Worm (Caenorhabditis elegans): Measurements from ENCODE around the gene thoc-2.

Gene thoc-2

ce11 chrIII:6355359-6355758, 12.5 kb upstream of the thoc-2 start:
- TF ChIP-seq nhr-237 (tag; optimal IDR thresholded peaks at IDR 0.05) (no peak), hlh-1 (tag; optimal IDR thresholded peaks at IDR 0.05) (no peak), tbx-8 (GFP tag; optimal IDR thresholded peaks at IDR 0.05) (no peak), ceh-83 (GFP tag; optimal IDR thresholded peaks at IDR 0.05) (no peak), elt-3 (tag; optimal IDR thresholded peaks at IDR 0.05) (no peak), lsy-2 (tag; optimal IDR thresholded peaks at IDR 0.05) (no peak), blmp-1 (tag; optimal IDR thresholded peaks at IDR 0.05) (no peak), drap-1 (GFP tag; optimal IDR thresholded peaks at IDR 0.05) (no peak), ceh-43 (GFP tag; optimal IDR thresholded peaks at IDR 0.05) (no peak), elt-1 (tag; optimal IDR thresholded peaks at IDR 0.05; ENCODE audit: borderline replicate concordance, insufficient read depth) (no peak), unc-39 (tag; optimal IDR thresholded peaks at IDR 0.05) (no peak), cnd-1 (tag; optimal IDR thresholded peaks at IDR 0.05) (no peak), ztf-11 (tag; optimal IDR thresholded peaks at IDR 0.05) (no peak), ham-2 (GFP tag; optimal IDR thresholded peaks at IDR 0.05) (no peak), unc-62 (GFP tag; optimal IDR thresholded peaks at IDR 0.05) (no peak), nhr-76 (tag; optimal IDR thresholded peaks at IDR 0.05) (no peak), mab-5 (tag; optimal IDR thresholded peaks at IDR 0.05) (no peak), flh-1 (GFP tag; optimal IDR thresholded peaks at IDR 0.05) (no peak), sem-2 (GFP tag; optimal IDR thresholded peaks at IDR 0.05) (no peak)

DNA sequence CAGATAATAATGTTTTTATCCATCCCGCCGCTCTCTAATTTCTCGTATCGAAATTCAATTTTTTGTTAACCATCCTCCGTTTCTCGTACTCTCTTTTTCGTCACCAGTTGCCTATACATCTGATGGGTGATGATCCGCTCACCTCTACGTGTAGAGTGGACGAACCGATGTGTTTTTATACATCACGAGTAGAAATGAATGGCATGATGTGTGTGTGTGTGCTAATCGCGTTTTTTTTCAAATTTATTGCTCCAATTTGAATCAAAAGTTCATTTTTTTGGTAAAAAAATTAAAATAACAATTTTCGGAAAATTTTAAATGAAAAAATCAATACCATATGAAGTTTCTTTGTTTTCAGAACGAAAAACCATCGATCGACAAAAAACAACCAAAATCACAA, 11.8 kb upstream of the thoc-2 start:
- TF ChIP-seq M03D4.4 (tag; optimal IDR thresholded peaks at IDR 0.05) (no peak), elt-1 (tag; optimal IDR thresholded peaks at IDR 0.05; ENCODE audit: borderline replicate concordance, insufficient read depth) (no peak), unc-120 (tag; optimal IDR thresholded peaks at IDR 0.05; ENCODE audit: poor library complexity, severe bottlenecking) (no peak), snpc-4 (tag; optimal IDR thresholded peaks at IDR 0.05) (no peak), nhr-237 (tag; optimal IDR thresholded peaks at IDR 0.05) (no peak), ham-2 (GFP tag; optimal IDR thresholded peaks at IDR 0.05) (no peak), unc-39 (tag; optimal IDR thresholded peaks at IDR 0.05) (no peak), pha-4 (tag; optimal IDR thresholded peaks at IDR 0.05) (no peak), nhr-76 (tag; optimal IDR thresholded peaks at IDR 0.05) (no peak), bed-3 (GFP tag; optimal IDR thresholded peaks at IDR 0.05) (no peak), nhr-28 (tag; optimal IDR thresholded peaks at IDR 0.05) (no peak), elt-3 (tag; optimal IDR thresholded peaks at IDR 0.05) (no peak), tbx-8 (GFP tag; optimal IDR thresholded peaks at IDR 0.05) (no peak), nhr-2 (tag; optimal IDR thresholded peaks at IDR 0.05) (no peak)

ce11 chrIII:6356764-6357163, 11.1 kb upstream of the thoc-2 start:
- TF ChIP-seq bed-3 (GFP tag; optimal IDR thresholded peaks at IDR 0.05) (no peak), M03D4.4 (tag; optimal IDR thresholded peaks at IDR 0.05) (no peak), unc-62 (GFP tag; optimal IDR thresholded peaks at IDR 0.05) (no peak), zip-8 (tag; optimal IDR thresholded peaks at IDR 0.05) (no peak), flh-1 (GFP tag; optimal IDR thresholded peaks at IDR 0.05) (no peak), mls-2 (tag; optimal IDR thresholded peaks at IDR 0.05) (no peak), hlh-1 (tag; optimal IDR thresholded peaks at IDR 0.05) (no peak), sem-2 (GFP tag; optimal IDR thresholded peaks at IDR 0.05) (no peak), mab-5 (tag; optimal IDR thresholded peaks at IDR 0.05) (no peak), ceh-39 (tag; optimal IDR thresholded peaks at IDR 0.05) (no peak), lin-13 (tag; optimal IDR thresholded peaks at IDR 0.05) (no peak), ceh-83 (GFP tag; optimal IDR thresholded peaks at IDR 0.05) (no peak), nhr-237 (tag; optimal IDR thresholded peaks at IDR 0.05) (no peak), nhr-12 (tag; optimal IDR thresholded peaks at IDR 0.05) (no peak)

DNA sequence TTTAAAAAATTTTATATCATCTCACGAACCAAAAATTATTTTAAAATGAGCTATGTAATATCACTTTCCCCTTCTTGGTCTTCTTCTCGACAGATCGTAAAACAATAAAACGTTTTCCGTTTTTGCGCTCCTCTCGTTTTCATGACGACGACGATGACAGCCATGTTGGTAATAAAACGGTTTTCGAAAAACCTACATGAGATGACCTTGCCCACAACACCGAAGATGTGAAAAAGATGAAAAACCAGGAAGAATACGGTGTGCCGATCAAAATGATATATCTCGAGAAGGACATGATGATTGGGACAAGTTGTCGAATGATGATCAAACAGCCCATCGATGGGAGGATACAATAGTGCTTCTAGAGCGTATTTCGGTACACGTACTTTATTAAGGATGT, 9.1 kb upstream of the thoc-2 start:
- TF ChIP-seq zip-8 (tag; optimal IDR thresholded peaks at IDR 0.05): no peak
- TF ChIP-seq tbx-8 (GFP tag; optimal IDR thresholded peaks at IDR 0.05): no peak
- no peak for TF ChIP-seq elt-1 (tag; optimal IDR thresholded peaks at IDR 0.05; ENCODE audit: borderline replicate concordance, insufficient read depth)
- TF ChIP-seq flh-1 (GFP tag; optimal IDR thresholded peaks at IDR 0.05): no peak
- no peak for TF ChIP-seq unc-62 (GFP tag; optimal IDR thresholded peaks at IDR 0.05)
- TF ChIP-seq bed-3 (GFP tag; optimal IDR thresholded peaks at IDR 0.05): no peak
- no peak for TF ChIP-seq sptf-1 (tag; optimal IDR thresholded peaks at IDR 0.05)
- no peak for TF ChIP-seq mls-2 (tag; optimal IDR thresholded peaks at IDR 0.05)
- no peak for TF ChIP-seq ceh-39 (tag; optimal IDR thresholded peaks at IDR 0.05)
- no peak for TF ChIP-seq hlh-1 (tag; optimal IDR thresholded peaks at IDR 0.05)
- TF ChIP-seq nhr-76 (tag; optimal IDR thresholded peaks at IDR 0.05): no peak
- no peak for TF ChIP-seq blmp-1 (tag; optimal IDR thresholded peaks at IDR 0.05)
- TF ChIP-seq snpc-4 (tag; optimal IDR thresholded peaks at IDR 0.05): no peak
- TF ChIP-seq drap-1 (GFP tag; optimal IDR thresholded peaks at IDR 0.05): no peak
